Worm (Caenorhabditis elegans) whole organism, L3 larva: ENCODE results near the gene rpn-3.

Experiments
- aly-2 ChIP-seq: fragments of 150-350 bp; optimal IDR thresholded peaks from 2 replicates; lab custom pipeline; 2014; ENCODE audit warnings: missing biosample characterization, missing genetic modification characterization
- egl-27 ChIP-seq: sonication (generic microtip); optimal IDR thresholded peaks from 4 replicates; lab custom pipeline; 2017; ENCODE audit warnings: missing biosample characterization, missing genetic modification reagents, missing genetic modification characterization
- jun-1 ChIP-seq: fragments of 150-350 bp; optimal IDR thresholded peaks from 2 replicates; lab custom pipeline; 2014; ENCODE audit warnings: missing biosample characterization, missing genetic modification reagents, missing genetic modification characterization

- TF ChIP-seq egl-27 (tag; lab: Kevin White, UChicago) (no peak), jun-1 (tag; lab: Kevin White, UChicago) (no peak), aly-2 (tag; lab: Kevin White, UChicago) (no peak)
Measured at ce11 chrIII:8457605-8458004, 10.5 kb downstream of the rpn-3 start.
